Worm (Caenorhabditis elegans) whole organism, young adult: ENCODE data around the gene unc-42.

Experiments
- F10E7.11 ChIP-seq: sonication (generic microtip); optimal IDR thresholded peaks from 2 replicates; lab custom pipeline; 2017; ENCODE audit warnings: mild to moderate bottlenecking, missing genetic modification characterization, moderate library complexity, missing compliant biosample characterization
- F49E8.2 ChIP-seq: sonication (generic microtip); optimal IDR thresholded peaks from 3 replicates; lab custom pipeline; 2017; ENCODE audit warnings: missing genetic modification characterization, mild to moderate bottlenecking, missing compliant biosample characterization, antibody characterized with exemption, moderate library complexity; ENCODE audit not compliant: insufficient read depth
- Y79H2A.3 ChIP-seq: fragments of 200-800 bp; sonication (Bioruptor generic); conservative IDR thresholded peaks from 2 replicates; pipeline ENCODE4 v1.3.6; 2022; ENCODE audit warnings: missing genetic modification reagents, missing genetic modification characterization, missing compliant biosample characterization
- ZK185.1 ChIP-seq: sonication (generic microtip); optimal IDR thresholded peaks from 2 replicates; lab custom pipeline; 2016; ENCODE audit warnings: mild to moderate bottlenecking, missing genetic modification characterization, missing compliant biosample characterization; ENCODE audit not compliant: poor library complexity, severe bottlenecking
- dox-1 ChIP-seq: fragments of 200-800 bp; sonication (Bioruptor generic); IDR thresholded peaks from 2 replicates; pipeline ENCODE4 v1.3.6; 2022; ENCODE audit warnings: missing genetic modification reagents, missing genetic modification characterization, missing compliant biosample characterization
- fkh-3 ChIP-seq: sonication (generic microtip); optimal IDR thresholded peaks from 2 replicates; lab custom pipeline; 2016; ENCODE audit warnings: mild to moderate bottlenecking, missing genetic modification characterization, missing compliant biosample characterization
- lsy-27 ChIP-seq: sonication (generic microtip); optimal IDR thresholded peaks from 2 replicates; lab custom pipeline; 2017; ENCODE audit warnings: missing genetic modification characterization, mild to moderate bottlenecking, missing compliant biosample characterization, antibody characterized with exemption, missing genotype, borderline replicate concordance; ENCODE audit not compliant: insufficient read depth
- rcor-1 ChIP-seq: fragments of 200-800 bp; sonication (Bioruptor generic); IDR thresholded peaks from 2 replicates; pipeline ENCODE4 v1.3.6; 2022; ENCODE audit warnings: missing genetic modification reagents, missing genetic modification characterization, missing compliant biosample characterization
- tbp1 ChIP-seq: fragments of 200-800 bp; sonication (Bioruptor generic); optimal IDR thresholded peaks from 2 replicates; lab custom pipeline; 2018; ENCODE audit warnings: mild to moderate bottlenecking, missing genetic modification characterization, missing compliant biosample characterization
- unc-130 ChIP-seq: sonication (generic microtip); optimal IDR thresholded peaks from 2 replicates; lab custom pipeline; 2016; ENCODE audit warnings: missing genetic modification reagents, missing genetic modification characterization, missing compliant biosample characterization
- zfh-2 ChIP-seq: fragments of 200-800 bp; sonication (Bioruptor generic); conservative IDR thresholded peaks from 2 replicates; pipeline ENCODE4 v1.3.6; 2022; ENCODE audit warnings: missing genetic modification reagents, missing genetic modification characterization, missing compliant biosample characterization
- ztf-26 ChIP-seq: sonication (generic microtip); optimal IDR thresholded peaks from 2 replicates; lab custom pipeline; 2017; ENCODE audit warnings: missing genetic modification characterization, missing compliant biosample characterization

DNA sequence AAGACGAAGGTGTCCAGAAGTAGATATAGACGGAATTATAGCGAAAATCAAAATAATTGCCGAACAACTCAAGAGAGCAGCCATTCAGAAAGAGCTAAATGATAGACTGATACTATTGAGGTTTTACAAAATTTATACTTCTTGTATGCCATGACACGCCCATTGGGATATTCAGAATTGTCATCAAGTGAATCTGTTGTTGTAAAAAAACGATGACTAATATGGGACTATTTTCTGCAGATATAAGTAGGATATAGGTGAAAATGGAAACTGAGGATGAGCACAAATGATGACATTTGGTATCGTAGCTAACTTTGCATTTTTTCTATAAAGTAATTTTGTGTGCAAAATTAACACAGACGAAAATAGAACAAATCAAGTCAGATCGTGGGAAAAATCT lies 13.5 kb downstream of the unc-42 start, which contains the start of gene F58E6.8:
- TF ChIP-seq fkh-3 (no peak), ztf-26 (tag; lab: Kevin White, UChicago) (no peak), lsy-27 (tag; lab: Kevin White, UChicago) (no peak), unc-130 (GFP tag; lab: Kevin White, UChicago) (no peak), F10E7.11 (no peak), tbp1 (no peak), rcor-1 (GFP tag; lab: Robert Waterston, UW) (no peak), F49E8.2 (tag; lab: Kevin White, UChicago) (no peak), dox-1 (no peak), zfh-2 (no peak), Y79H2A.3 (GFP tag; lab: Robert Waterston, UW) (no peak), ZK185.1 (tag; lab: Kevin White, UChicago) (no peak)
